Fruit fly (Drosophila melanogaster) whole organism, larva: Measurements from ENCODE around the gene CG13965.

Experiments
- noc ChIP-seq: fragments of 200-800 bp; sonication (Bioruptor generic); optimal IDR thresholded peaks from 3 replicates; lab custom pipeline; 2019; ENCODE audit warnings: missing biosample characterization, mild to moderate bottlenecking, missing genetic modification characterization, moderate library complexity

CG13965 gene

dm6 chr2L:19951543-19952163 is 10.5 kb downstream of the CG13965 start:
- TF ChIP-seq noc (tag; lab: Kevin White, UChicago), result peak; percentile 2

dm6 chr2L:19949600-19949999 is 12.6 kb downstream of the CG13965 start:
- no peak for TF ChIP-seq noc (tag; lab: Kevin White, UChicago)

dm6 chr2L:19947992-19948524 is 14.1 kb downstream of the CG13965 start:
- TF ChIP-seq noc (tag; lab: Kevin White, UChicago), result no peak

dm6 chr2L:19944309-19945172 is 17.6 kb downstream of the CG13965 start:
- no peak for TF ChIP-seq noc (tag; lab: Kevin White, UChicago)

- TF ChIP-seq noc (tag; lab: Kevin White, UChicago), result no peak
Observed at dm6 chr2L:19943112-19943511, 19.0 kb downstream of the CG13965 start.

dm6 chr2L:19942510-19942909 is 19.6 kb downstream of the CG13965 start:
- no peak for TF ChIP-seq noc (tag; lab: Kevin White, UChicago)

dm6 chr2L:19941352-19941851 is 20.8 kb downstream of the CG13965 start:
- peak; percentile 78 for TF ChIP-seq noc (tag; lab: Kevin White, UChicago)

- TF ChIP-seq noc (tag; lab: Kevin White, UChicago), result no peak
Observed at dm6 chr2L:19940036-19940435, 22.1 kb downstream of the CG13965 start.

dm6 chr2L:19937804-19938461 is 24.2 kb downstream of the CG13965 start:
- TF ChIP-seq noc (tag; lab: Kevin White, UChicago), result no peak

- TF ChIP-seq noc (tag; lab: Kevin White, UChicago), result peak; percentile 58
Observed at dm6 chr2L:19935085-19935846, 26.9 kb downstream of the CG13965 start.

dm6 chr2L:19932523-19932922 is 29.6 kb downstream of the CG13965 start:
- TF ChIP-seq noc (tag; lab: Kevin White, UChicago), result no peak

- peak; percentile 8 for TF ChIP-seq noc (tag; lab: Kevin White, UChicago)
Observed at dm6 chr2L:19930102-19930501, 32.0 kb downstream of the CG13965 start.

- TF ChIP-seq noc (tag; lab: Kevin White, UChicago), result no peak
Observed at dm6 chr2L:19923786-19924185, 38.4 kb downstream of the CG13965 start.

- TF ChIP-seq noc (tag; lab: Kevin White, UChicago), result no peak
Observed at dm6 chr2L:19917860-19918259, 44.3 kb downstream of the CG13965 start.

dm6 chr2L:19916982-19917381 is 45.2 kb downstream of the CG13965 start:
- TF ChIP-seq noc (tag; lab: Kevin White, UChicago), result no peak
